Worm (Caenorhabditis elegans) whole organism, L1 larva: ENCODE results near the gene duxl-1.
"Not testable (repeated sequence)": the region's sequence is repeated elsewhere in the genome, so short reads cannot be mapped to it uniquely, and the experiment has no call there.

ENCODE experiments used
- C16A3.4 ChIP-seq: fragments of 150-350 bp; optimal IDR thresholded peaks from 2 replicates; lab custom pipeline; 2014; ENCODE audit warnings: missing biosample characterization, missing genetic modification characterization
- C34B4.2 ChIP-seq: sonication (generic microtip); optimal IDR thresholded peaks from 2 replicates; lab custom pipeline; 2017; ENCODE audit warnings: mild to moderate bottlenecking, missing genetic modification characterization, missing compliant biosample characterization
- F16B12.6 ChIP-seq: fragments of 150-350 bp; optimal IDR thresholded peaks from 2 replicates; lab custom pipeline; 2014; ENCODE audit warnings: missing biosample characterization, missing genetic modification characterization
- alr-1 ChIP-seq: fragments of 200-800 bp; sonication (Bioruptor generic); optimal IDR thresholded peaks from 2 replicates; lab custom pipeline; 2018; ENCODE audit warnings: borderline replicate concordance, mild to moderate bottlenecking, missing genetic modification characterization, missing compliant biosample characterization
- ceh-8 ChIP-seq: fragments of 200-800 bp; sonication (Bioruptor generic); optimal IDR thresholded peaks from 2 replicates; lab custom pipeline; 2018; ENCODE audit warnings: mild to moderate bottlenecking, missing genetic modification characterization, moderate library complexity, missing compliant biosample characterization
- ceh-82 ChIP-seq, 3 experiments: fragments of 150-350 bp in 1 of 3; sonication (generic microtip) in 2 of 3; optimal IDR thresholded peaks; 2 replicates each; lab custom pipeline; 2014 to 2017; ENCODE audit warnings: missing biosample characterization in 3 of 3, missing genetic modification characterization in 3 of 3
- ceh-88 ChIP-seq: fragments of 200-800 bp; sonication (Bioruptor generic); IDR thresholded peaks from 2 replicates; pipeline ENCODE4 v1.3.6; 2022; ENCODE audit warnings: missing genetic modification characterization, missing compliant biosample characterization
- ceh-90 ChIP-seq: sonication (generic microtip); optimal IDR thresholded peaks from 2 replicates; lab custom pipeline; 2016; ENCODE audit warnings: missing genetic modification characterization, missing compliant biosample characterization
- dpl-1 ChIP-seq, 3 experiments: fragments of 150-350 bp in 2 of 3; sonication (generic microtip) in 1 of 3; optimal IDR thresholded peaks; 2 replicates each; lab custom pipeline; 2014 to 2017; ENCODE audit warnings: missing biosample characterization in 3 of 3, missing genetic modification characterization in 3 of 3, missing genetic modification reagents in 3 of 3
- elt-2 ChIP-seq: sonication (generic microtip); optimal IDR thresholded peaks from 2 replicates; lab custom pipeline; 2016; ENCODE audit warnings: missing genetic modification characterization, mild to moderate bottlenecking, inconsistent platforms, missing compliant biosample characterization, missing genetic modification reagents
- elt-3 ChIP-seq, 6 experiments: fragments of 150-350 bp in 1 of 6; sonication (generic microtip); optimal IDR thresholded peaks; 2 replicates each; lab custom pipeline; 2017 to 2018; ENCODE audit warnings: missing biosample characterization in 6 of 6, missing genetic modification characterization in 6 of 6, inconsistent platforms in 1 of 6
- ets-5 ChIP-seq: fragments of 200-800 bp; sonication (Bioruptor generic); IDR thresholded peaks from 2 replicates; pipeline ENCODE4 v1.3.6; 2022; ENCODE audit warnings: missing genetic modification characterization, missing compliant biosample characterization
- fkh-10 ChIP-seq: sonication (generic microtip); optimal IDR thresholded peaks from 2 replicates; lab custom pipeline; 2017; ENCODE audit warnings: missing biosample characterization, missing genetic modification reagents, missing genetic modification characterization
- fkh-8 ChIP-seq: sonication (generic microtip); optimal IDR thresholded peaks from 2 replicates; lab custom pipeline; 2016; ENCODE audit warnings: mild to moderate bottlenecking, missing genetic modification characterization, missing compliant biosample characterization
- fos-1 ChIP-seq: fragments of 150-350 bp; optimal IDR thresholded peaks from 2 replicates; lab custom pipeline; 2014; ENCODE audit warnings: missing biosample characterization, missing genetic modification characterization
- hlh-4 ChIP-seq: sonication (generic microtip); optimal IDR thresholded peaks from 2 replicates; lab custom pipeline; 2016; ENCODE audit warnings: mild to moderate bottlenecking, missing genetic modification characterization, missing compliant biosample characterization
- irx-1 ChIP-seq: sonication (generic microtip); optimal IDR thresholded peaks from 2 replicates; lab custom pipeline; 2016; ENCODE audit warnings: missing genetic modification characterization, missing compliant biosample characterization
- lin-13 ChIP-seq: fragments of 150-350 bp; optimal IDR thresholded peaks from 2 replicates; lab custom pipeline; 2014; ENCODE audit warnings: missing biosample characterization, missing genetic modification reagents, missing genetic modification characterization
- lin-15B ChIP-seq: fragments of 150-350 bp; sonication (generic microtip); optimal IDR thresholded peaks from 3 replicates; lab custom pipeline; 2014; ENCODE audit warnings: missing biosample characterization, missing genetic modification characterization
- lin-35 ChIP-seq, 2 experiments: fragments of 150-350 bp; optimal IDR thresholded peaks; 2 replicates each; lab custom pipeline; 2014; ENCODE audit warnings: missing biosample characterization in 2 of 2, missing genetic modification characterization in 2 of 2, missing genetic modification reagents in 2 of 2
- lsy-2 ChIP-seq, 2 experiments: fragments of 150-350 bp; optimal IDR thresholded peaks; 2 replicates each; lab custom pipeline; 2014; ENCODE audit warnings: missing biosample characterization in 2 of 2, missing genetic modification characterization in 2 of 2
- mab-9 ChIP-seq: fragments of 200-800 bp; sonication (Bioruptor generic); IDR thresholded peaks from 2 replicates; pipeline ENCODE4 v1.3.6; 2022; ENCODE audit warnings: missing genetic modification reagents, missing genetic modification characterization, missing compliant biosample characterization
- nhr-12 ChIP-seq: sonication (generic microtip); optimal IDR thresholded peaks from 2 replicates; lab custom pipeline; 2017; ENCODE audit warnings: missing biosample characterization, missing genetic modification characterization
- nhr-19 ChIP-seq: fragments of 200-800 bp; sonication (Bioruptor generic); conservative IDR thresholded peaks from 2 replicates; pipeline ENCODE4 v1.3.6; 2022; ENCODE audit warnings: missing genetic modification characterization, missing compliant biosample characterization
- pag-3 ChIP-seq: sonication (generic microtip); optimal IDR thresholded peaks from 2 replicates; lab custom pipeline; 2017; ENCODE audit warnings: missing genetic modification characterization, mild to moderate bottlenecking, missing compliant biosample characterization, antibody characterized with exemption, borderline replicate concordance; ENCODE audit not compliant: insufficient read depth
- pax-3 ChIP-seq: fragments of 200-800 bp; sonication (Bioruptor generic); optimal IDR thresholded peaks from 2 replicates; lab custom pipeline; 2018; ENCODE audit warnings: mild to moderate bottlenecking, missing genetic modification characterization, moderate library complexity, missing compliant biosample characterization
- snpc-4 ChIP-seq: fragments of 150-350 bp; optimal IDR thresholded peaks from 2 replicates; lab custom pipeline; 2014; ENCODE audit warnings: missing biosample characterization, missing genetic modification characterization
- tbx-2 ChIP-seq: sonication (generic microtip); optimal IDR thresholded peaks from 2 replicates; lab custom pipeline; 2016; ENCODE audit warnings: missing genetic modification characterization, missing compliant biosample characterization
- unc-130 ChIP-seq: fragments of 150-350 bp; optimal IDR thresholded peaks from 2 replicates; lab custom pipeline; 2017; ENCODE audit warnings: missing biosample characterization, missing genetic modification characterization, inconsistent platforms
- unc-86 ChIP-seq: sonication (generic microtip); optimal IDR thresholded peaks from 2 replicates; lab custom pipeline; 2016; ENCODE audit warnings: missing genetic modification characterization, missing compliant biosample characterization
- xbp-1 ChIP-seq: sonication (generic microtip); optimal IDR thresholded peaks from 2 replicates; lab custom pipeline; 2016; ENCODE audit warnings: missing genetic modification characterization, missing compliant biosample characterization
- zag-1 ChIP-seq: fragments of 150-350 bp; optimal IDR thresholded peaks from 2 replicates; lab custom pipeline; 2014; ENCODE audit warnings: missing biosample characterization, missing genetic modification characterization
- ztf-11 ChIP-seq, 2 experiments: sonication (generic microtip); optimal IDR thresholded peaks; 2 replicates each; lab custom pipeline; 2016 to 2017; ENCODE audit warnings: missing genetic modification characterization in 2 of 2, missing biosample characterization in 1 of 2, missing compliant biosample characterization in 1 of 2
- ztf-4 ChIP-seq: fragments of 150-350 bp; optimal IDR thresholded peaks from 2 replicates; lab custom pipeline; 2014; ENCODE audit warnings: missing biosample characterization, missing genetic modification characterization

The duxl-1 gene

DNA sequence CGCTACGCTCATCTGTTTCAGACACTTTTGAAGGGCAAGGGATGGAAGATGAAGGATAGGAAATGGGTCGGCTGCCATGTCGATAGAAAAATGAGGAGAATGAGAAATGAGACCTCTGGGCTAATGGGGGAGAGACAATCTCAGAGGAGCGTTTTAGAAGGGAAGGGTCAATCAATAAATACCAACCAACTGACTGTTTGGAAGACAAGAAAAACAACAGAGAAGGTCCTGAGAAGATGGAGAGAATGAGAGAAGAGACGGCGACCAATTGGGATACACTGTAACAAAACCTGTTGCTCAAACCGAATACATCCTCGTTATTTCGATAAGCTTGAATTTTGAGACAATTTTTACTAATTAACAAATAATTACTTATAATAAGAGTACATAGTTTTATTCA is 10.1 kb upstream of the duxl-1 start, which contains the start of gene fbxb-15:
Gene fbxb-15 (minus strand): TSS at position 101 of the 400 bp plus-strand sequence.
- TF ChIP-seq nhr-19 (GFP tag; lab: Robert Waterston, UW) (no peak), ztf-4 (tag; lab: Kevin White, UChicago) (no peak), F16B12.6 (tag; lab: Kevin White, UChicago) (no peak), lin-13 (no peak), pag-3 (tag; lab: Kevin White, UChicago) (no peak), hlh-4 (no peak), pax-3 (no peak), zag-1 (tag; lab: Kevin White, UChicago) (no peak)

DNA sequence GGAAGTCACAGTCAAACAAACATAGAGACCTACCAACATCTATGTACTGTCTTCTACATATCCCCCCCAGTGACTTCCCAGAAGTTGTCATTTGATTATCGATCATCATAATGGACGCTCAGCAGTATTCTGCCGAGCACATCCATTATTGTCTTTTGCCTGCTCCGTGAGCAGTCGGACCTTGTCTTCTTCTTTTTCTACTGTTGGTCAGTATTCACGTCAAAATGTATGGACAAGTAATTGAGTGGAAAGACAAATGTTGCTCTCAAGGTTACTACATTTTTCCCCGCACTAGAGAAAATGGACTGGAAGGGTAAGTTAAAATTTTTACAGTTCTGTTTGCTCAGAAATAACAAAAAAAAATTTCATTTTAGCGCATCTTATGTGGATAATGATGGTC is 8.6 kb upstream of the duxl-1 start, which contains the start of gene btb-12:
Gene btb-12 (plus strand): TSS at position 301 of the 400 bp plus-strand sequence.
- no peak for TF ChIP-seq snpc-4
- no peak for TF ChIP-seq fos-1
- TF ChIP-seq tbx-2 (tag; lab: Kevin White, UChicago) = no peak
- TF ChIP-seq C16A3.4 (tag; lab: Kevin White, UChicago) = no peak
- TF ChIP-seq elt-2 (tag; lab: Kevin White, UChicago) = no peak
- no peak for TF ChIP-seq lin-13
- no peak for TF ChIP-seq lin-15B
- no peak for TF ChIP-seq C34B4.2

DNA sequence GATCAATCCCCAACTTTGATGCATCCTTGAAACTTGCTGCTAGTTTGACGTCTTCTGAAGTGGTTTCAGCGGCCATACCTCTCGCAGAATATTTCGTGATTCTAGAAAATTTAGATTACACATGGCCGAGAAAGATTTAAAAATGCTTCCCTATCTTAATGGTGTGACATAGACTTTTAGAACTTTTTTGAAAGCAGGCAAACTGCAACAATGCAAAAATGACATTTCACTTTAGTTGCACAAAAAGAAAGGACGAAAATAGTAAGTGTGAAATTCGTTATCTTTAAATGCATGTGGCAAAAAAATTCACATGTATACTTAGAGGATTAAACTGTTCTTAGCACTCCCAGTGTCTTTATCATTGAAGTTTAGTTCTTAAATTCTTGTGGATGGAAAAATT is 6.3 kb upstream of the duxl-1 start, which contains the start of gene ZC204.12:
Gene ZC204.12 (minus strand): TSS at position 101 of the 400 bp plus-strand sequence.
- TF ChIP-seq irx-1 (tag; lab: Kevin White, UChicago) = no peak
- no peak for TF ChIP-seq zag-1 (tag; lab: Kevin White, UChicago)
- no peak for TF ChIP-seq xbp-1 (tag; lab: Kevin White, UChicago)
- no peak for TF ChIP-seq fkh-10 (GFP tag; lab: Kevin White, UChicago)
- TF ChIP-seq unc-130 (tag; lab: Kevin White, UChicago) = no peak
- TF ChIP-seq nhr-12 (tag; lab: Kevin White, UChicago) = no peak
- no peak for TF ChIP-seq lsy-2 (tag; optimal IDR thresholded peaks at IDR 0.05; lab: Kevin White, UChicago)
- no peak for TF ChIP-seq alr-1
- TF ChIP-seq ceh-90 (tag; lab: Kevin White, UChicago) = no peak
- TF ChIP-seq ztf-11 (tag; optimal IDR thresholded peaks at IDR 0.05; lab: Kevin White, UChicago) = no peak
- no peak for TF ChIP-seq ceh-8 (GFP tag; lab: Kevin White, UChicago)
- no peak for TF ChIP-seq ceh-88 (GFP tag; lab: Robert Waterston, UW)
- TF ChIP-seq dpl-1 (GFP tag; optimal IDR thresholded peaks at IDR 0.05; lab: Kevin White, UChicago) = no peak
- no peak for TF ChIP-seq lin-35 (GFP tag; optimal IDR thresholded peaks at IDR 0.05; lab: Kevin White, UChicago)
- TF ChIP-seq ceh-82 (tag; optimal IDR thresholded peaks at IDR 0.05; lab: Kevin White, UChicago) = no peak
- TF ChIP-seq elt-3 (tag; optimal IDR thresholded peaks at IDR 0.05; lab: Kevin White, UChicago) = no peak
- TF ChIP-seq ets-5 = no peak
- TF ChIP-seq mab-9 = no peak
- TF ChIP-seq C34B4.2 = no peak

DNA sequence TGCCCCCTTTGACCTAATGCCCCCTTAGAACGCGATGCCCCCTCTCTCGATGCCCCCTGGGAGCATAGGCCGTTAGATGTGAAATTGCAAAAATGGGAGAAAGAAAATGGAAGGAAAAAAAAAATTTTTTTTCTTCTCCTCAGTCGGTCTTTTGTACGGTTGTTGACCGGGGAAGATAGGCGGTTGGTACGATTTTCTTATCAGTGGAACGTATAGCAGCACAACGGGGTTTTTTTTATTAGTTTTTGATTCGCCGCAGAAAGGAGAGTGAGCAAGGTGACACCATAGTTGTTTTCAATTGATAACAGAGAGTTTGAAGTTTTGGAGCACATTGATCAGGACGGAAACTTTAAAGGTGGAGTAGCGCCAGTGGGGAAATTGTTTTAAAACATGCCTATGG is 3.8 kb upstream of the duxl-1 start:
- peak; percentile 74 for TF ChIP-seq elt-2 (tag; lab: Kevin White, UChicago)

DNA sequence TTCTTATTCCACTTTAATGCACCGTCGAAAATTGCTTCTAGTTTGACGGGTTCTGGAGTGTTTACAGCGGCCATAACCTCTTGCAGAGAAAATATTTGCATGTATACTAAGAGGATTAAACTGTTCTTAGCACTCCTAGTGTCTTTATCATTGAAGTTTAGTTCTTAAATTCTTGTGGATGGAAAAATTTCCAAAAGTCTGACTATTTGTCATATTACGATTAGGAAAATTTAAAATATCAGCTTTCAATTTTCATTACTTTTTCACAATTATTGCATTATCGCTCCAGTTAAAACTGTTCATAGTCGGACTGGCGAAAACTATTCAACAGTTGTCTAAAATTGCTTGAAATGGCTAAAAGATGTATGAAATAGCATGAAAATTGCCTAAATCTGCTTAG is 2.6 kb upstream of the duxl-1 start, which contains the start of gene ZC204.13:
Gene ZC204.13 (minus strand): TSS at position 101 of the 400 bp plus-strand sequence.
- TF ChIP-seq dpl-1 (GFP tag; optimal IDR thresholded peaks at IDR 0.05; lab: Kevin White, UChicago); fkh-8 (tag; lab: Kevin White, UChicago); unc-86 (tag; lab: Kevin White, UChicago): not testable (repeated sequence)
